Worm (Caenorhabditis elegans) whole organism, mixed stage, embryonic: ENCODE measurements around the gene scc-1.

Experiments
- M03D4.4 ChIP-seq: sonication (generic microtip); optimal IDR thresholded peaks from 2 replicates; lab custom pipeline; 2017; ENCODE audit warnings: mild to moderate bottlenecking, missing genetic modification characterization, missing compliant biosample characterization
- bed-3 ChIP-seq: fragments of 200-800 bp; sonication (Bioruptor generic); optimal IDR thresholded peaks from 3 replicates; lab custom pipeline; 2018; ENCODE audit warnings: mild to moderate bottlenecking, missing genetic modification characterization, moderate library complexity, missing compliant biosample characterization
- blmp-1 ChIP-seq: fragments of 150-350 bp; optimal IDR thresholded peaks from 2 replicates; lab custom pipeline; 2014; ENCODE audit warnings: missing biosample characterization, missing genetic modification characterization
- ceh-39 ChIP-seq: fragments of 150-350 bp; optimal IDR thresholded peaks from 2 replicates; lab custom pipeline; 2014; ENCODE audit warnings: missing biosample characterization, missing genetic modification characterization
- ceh-43 ChIP-seq: fragments of 200-800 bp; sonication (Bioruptor generic); optimal IDR thresholded peaks from 2 replicates; lab custom pipeline; 2018; ENCODE audit warnings: mild to moderate bottlenecking, missing genetic modification characterization, moderate library complexity, missing compliant biosample characterization
- ces-1 ChIP-seq: fragments of 150-350 bp; optimal IDR thresholded peaks from 2 replicates; lab custom pipeline; 2014; ENCODE audit warnings: missing biosample characterization, missing genetic modification reagents, missing genetic modification characterization
- cnd-1 ChIP-seq: fragments of 200-800 bp; sonication (Bioruptor generic); optimal IDR thresholded peaks from 2 replicates; lab custom pipeline; 2018; ENCODE audit warnings: mild to moderate bottlenecking, missing genetic modification characterization, missing compliant biosample characterization
- drap-1 ChIP-seq: fragments of 200-800 bp; sonication (Bioruptor generic); optimal IDR thresholded peaks from 3 replicates; lab custom pipeline; 2018; ENCODE audit warnings: mild to moderate bottlenecking, missing genetic modification characterization, missing compliant biosample characterization
- elt-3 ChIP-seq: fragments of 150-350 bp; optimal IDR thresholded peaks from 2 replicates; lab custom pipeline; 2014; ENCODE audit warnings: missing biosample characterization, missing genetic modification characterization
- flh-1 ChIP-seq: fragments of 200-800 bp; sonication (Bioruptor generic); optimal IDR thresholded peaks from 2 replicates; lab custom pipeline; 2018; ENCODE audit warnings: mild to moderate bottlenecking, missing genetic modification characterization, moderate library complexity, missing compliant biosample characterization
- lin-13 ChIP-seq: fragments of 150-350 bp; optimal IDR thresholded peaks from 2 replicates; lab custom pipeline; 2014; ENCODE audit warnings: missing biosample characterization, missing genetic modification characterization
- lin-32 ChIP-seq: fragments of 200-800 bp; sonication (Bioruptor generic); optimal IDR thresholded peaks from 2 replicates; lab custom pipeline; 2018; ENCODE audit warnings: mild to moderate bottlenecking, missing genetic modification characterization, missing compliant biosample characterization
- lsy-2 ChIP-seq: fragments of 150-350 bp; optimal IDR thresholded peaks from 2 replicates; lab custom pipeline; 2014; ENCODE audit warnings: missing biosample characterization, missing genetic modification characterization
- mab-5 ChIP-seq: fragments of 150-350 bp; optimal IDR thresholded peaks from 2 replicates; lab custom pipeline; 2014; ENCODE audit warnings: missing biosample characterization, missing genetic modification characterization
- mep-1 ChIP-seq: fragments of 150-350 bp; optimal IDR thresholded peaks from 2 replicates; lab custom pipeline; 2017; ENCODE audit warnings: missing biosample characterization, missing genetic modification reagents, missing genetic modification characterization, inconsistent platforms
- mls-2 ChIP-seq: sonication (generic microtip); optimal IDR thresholded peaks from 2 replicates; lab custom pipeline; 2016; ENCODE audit warnings: mild to moderate bottlenecking, missing genetic modification characterization, moderate library complexity, missing compliant biosample characterization
- nhr-12 ChIP-seq: fragments of 150-350 bp; optimal IDR thresholded peaks from 2 replicates; lab custom pipeline; 2014; ENCODE audit warnings: missing biosample characterization, missing genetic modification characterization
- nhr-2 ChIP-seq: fragments of 150-350 bp; optimal IDR thresholded peaks from 2 replicates; lab custom pipeline; 2014; ENCODE audit warnings: missing biosample characterization, missing genetic modification characterization
- nhr-28 ChIP-seq: fragments of 150-350 bp; optimal IDR thresholded peaks from 2 replicates; lab custom pipeline; 2014; ENCODE audit warnings: missing biosample characterization, missing genetic modification characterization
- pha-4 ChIP-seq: fragments of 150-350 bp; optimal IDR thresholded peaks from 2 replicates; lab custom pipeline; 2018; ENCODE audit warnings: missing biosample characterization, missing genetic modification reagents, missing genetic modification characterization
- sem-2 ChIP-seq: fragments of 200-800 bp; sonication (Bioruptor generic); optimal IDR thresholded peaks from 2 replicates; lab custom pipeline; 2018; ENCODE audit warnings: mild to moderate bottlenecking, missing genetic modification characterization, missing compliant biosample characterization
- snpc-4 ChIP-seq: fragments of 150-350 bp; optimal IDR thresholded peaks from 2 replicates; lab custom pipeline; 2014; ENCODE audit warnings: missing biosample characterization, missing genetic modification characterization
- sptf-1 ChIP-seq: sonication (generic microtip); optimal IDR thresholded peaks from 2 replicates; lab custom pipeline; 2017; ENCODE audit warnings: mild to moderate bottlenecking, missing genetic modification characterization, moderate library complexity, missing compliant biosample characterization
- tbx-8 ChIP-seq: fragments of 200-800 bp; sonication (Bioruptor generic); optimal IDR thresholded peaks from 2 replicates; lab custom pipeline; 2018; ENCODE audit warnings: mild to moderate bottlenecking, missing genetic modification characterization, moderate library complexity, missing compliant biosample characterization
- unc-120 ChIP-seq: sonication (generic microtip); optimal IDR thresholded peaks from 2 replicates; lab custom pipeline; 2017; ENCODE audit warnings: missing genetic modification characterization, missing compliant biosample characterization; ENCODE audit not compliant: poor library complexity, severe bottlenecking
- unc-39 ChIP-seq: fragments of 150-350 bp; optimal IDR thresholded peaks from 2 replicates; lab custom pipeline; 2014; ENCODE audit warnings: missing biosample characterization, missing genetic modification characterization
- unc-62 ChIP-seq: fragments of 150-350 bp; optimal IDR thresholded peaks from 2 replicates; lab custom pipeline; 2014; ENCODE audit warnings: missing biosample characterization, missing genetic modification reagents, missing genetic modification characterization
- zip-8 ChIP-seq: fragments of 150-350 bp; optimal IDR thresholded peaks from 2 replicates; lab custom pipeline; 2014; ENCODE audit warnings: missing biosample characterization, missing genetic modification characterization
- ztf-11 ChIP-seq: fragments of 150-350 bp; optimal IDR thresholded peaks from 2 replicates; lab custom pipeline; 2014; ENCODE audit warnings: missing biosample characterization, missing genetic modification characterization

scc-1 gene

ce11 chrII:4683693-4684092 lies 14.8 kb upstream of the scc-1 start, which contains the start of gene sre-40:
Gene sre-40 (minus strand): TSS chrII:4683793.
- no peak for TF ChIP-seq lin-13 (tag; lab: Kevin White, UChicago)
- TF ChIP-seq unc-120 (tag; lab: Kevin White, UChicago): no peak
- no peak for TF ChIP-seq blmp-1 (tag; lab: Kevin White, UChicago)
- no peak for TF ChIP-seq sem-2
- no peak for TF ChIP-seq mep-1 (tag; lab: Kevin White, UChicago)
- TF ChIP-seq bed-3: no peak
- no peak for TF ChIP-seq ztf-11
- no peak for TF ChIP-seq ces-1 (GFP tag; lab: Kevin White, UChicago)
- no peak for TF ChIP-seq ceh-39 (tag; lab: Kevin White, UChicago)
- TF ChIP-seq drap-1: no peak
- no peak for TF ChIP-seq nhr-12 (tag; lab: Kevin White, UChicago)
- no peak for TF ChIP-seq mls-2 (tag; lab: Kevin White, UChicago)
- no peak for TF ChIP-seq lin-32 (GFP tag; lab: Kevin White, UChicago)
- TF ChIP-seq nhr-28 (tag; lab: Kevin White, UChicago): no peak
- TF ChIP-seq zip-8: no peak
- no peak for TF ChIP-seq mab-5
- TF ChIP-seq unc-62: no peak
- TF ChIP-seq flh-1 (GFP tag; lab: Kevin White, UChicago): no peak
- TF ChIP-seq unc-39 (tag; lab: Kevin White, UChicago): no peak

DNA sequence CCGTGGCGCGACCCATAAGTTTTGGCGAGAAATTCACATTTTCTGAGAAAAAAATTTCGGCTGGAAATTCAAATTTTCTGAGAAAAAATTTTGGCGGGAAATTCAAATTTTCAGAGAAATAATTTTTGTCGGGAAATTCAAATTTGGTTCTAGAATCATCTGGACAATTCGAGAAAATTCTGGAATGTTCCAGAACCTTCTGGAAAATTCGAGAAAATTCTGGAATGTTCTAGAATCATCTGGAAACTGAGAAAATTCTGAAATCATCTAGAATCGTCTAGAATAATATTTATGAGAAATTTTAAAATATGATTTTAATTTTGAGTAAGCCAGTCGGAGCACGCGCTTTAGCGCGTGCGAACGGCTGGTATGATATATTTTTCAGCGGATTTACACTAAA lies 13.7 kb upstream of the scc-1 start:
- no peak for TF ChIP-seq ztf-11
- TF ChIP-seq cnd-1 (tag; lab: Kevin White, UChicago): no peak
- no peak for TF ChIP-seq sptf-1
- no peak for TF ChIP-seq lsy-2 (tag; lab: Kevin White, UChicago)
- no peak for TF ChIP-seq M03D4.4 (tag; lab: Kevin White, UChicago)
- no peak for TF ChIP-seq unc-62
- no peak for TF ChIP-seq tbx-8
- TF ChIP-seq nhr-12 (tag; lab: Kevin White, UChicago): no peak
- TF ChIP-seq nhr-28 (tag; lab: Kevin White, UChicago): no peak
- no peak for TF ChIP-seq unc-120 (tag; lab: Kevin White, UChicago)
- no peak for TF ChIP-seq mep-1 (tag; lab: Kevin White, UChicago)
- TF ChIP-seq elt-3 (tag; lab: Kevin White, UChicago): no peak
- no peak for TF ChIP-seq ces-1 (GFP tag; lab: Kevin White, UChicago)
- TF ChIP-seq nhr-2 (tag; lab: Kevin White, UChicago): no peak
- TF ChIP-seq lin-13 (tag; lab: Kevin White, UChicago): no peak
- TF ChIP-seq blmp-1 (tag; lab: Kevin White, UChicago): no peak
- TF ChIP-seq ceh-39 (tag; lab: Kevin White, UChicago): no peak
- TF ChIP-seq flh-1 (GFP tag; lab: Kevin White, UChicago): no peak
- TF ChIP-seq snpc-4 (tag; lab: Kevin White, UChicago): no peak
- TF ChIP-seq, all 35 proteins: peak for 0

ce11 chrII:4686941-4687340 lies 11.6 kb upstream of the scc-1 start, which contains the start of gene sre-39:
Gene sre-39 (plus strand): TSS chrII:4687241.
- no peak for TF ChIP-seq lin-32 (GFP tag; lab: Kevin White, UChicago)
- TF ChIP-seq ceh-43 (GFP tag; lab: Kevin White, UChicago): no peak
- no peak for TF ChIP-seq lsy-2 (tag; lab: Kevin White, UChicago)
- TF ChIP-seq elt-3 (tag; lab: Kevin White, UChicago): no peak
- no peak for TF ChIP-seq cnd-1 (tag; lab: Kevin White, UChicago)
- no peak for TF ChIP-seq blmp-1 (tag; lab: Kevin White, UChicago)

- no peak for TF ChIP-seq lsy-2 (tag; lab: Kevin White, UChicago)
- no peak for TF ChIP-seq nhr-12 (tag; lab: Kevin White, UChicago)
- no peak for TF ChIP-seq M03D4.4 (tag; lab: Kevin White, UChicago)
- no peak for TF ChIP-seq blmp-1 (tag; lab: Kevin White, UChicago)
- no peak for TF ChIP-seq pha-4 (tag; lab: Kevin White, UChicago)
- no peak for TF ChIP-seq bed-3
- TF ChIP-seq tbx-8: no peak
- TF ChIP-seq ceh-39 (tag; lab: Kevin White, UChicago): no peak
- TF ChIP-seq unc-120 (tag; lab: Kevin White, UChicago): no peak
- no peak for TF ChIP-seq ztf-11
- no peak for TF ChIP-seq zip-8
- TF ChIP-seq ces-1 (GFP tag; lab: Kevin White, UChicago): no peak
- TF ChIP-seq unc-39 (tag; lab: Kevin White, UChicago): no peak
- TF ChIP-seq drap-1: no peak
These were observed 9.0 kb upstream of the scc-1 start, which contains the start of gene F10G7.12 for ce11 chrII:4689477-4689876. Gene F10G7.12 (plus strand): TSS chrII:4689777.

DNA sequence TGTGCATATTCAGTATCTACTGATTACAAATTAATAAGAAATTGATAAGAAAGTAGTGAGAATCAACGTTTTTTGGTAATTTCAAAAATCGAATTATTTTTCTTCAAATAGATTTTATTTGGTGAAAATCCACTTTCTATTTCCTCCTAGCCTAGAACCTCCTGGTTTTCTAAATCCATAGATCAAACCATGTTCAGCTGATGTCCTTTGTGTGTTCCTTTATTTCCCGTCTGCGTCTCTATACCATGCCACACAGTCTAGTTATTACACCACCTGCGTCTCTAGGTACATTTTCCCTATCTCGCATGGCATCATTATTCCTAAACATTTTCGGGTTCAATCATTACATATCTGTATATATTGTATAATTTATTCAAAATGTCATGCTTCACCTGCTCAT lies 5.4 kb upstream of the scc-1 start, which contains the start of gene F10G7.5:
F10G7.5 (plus strand) TSS at position 286 of the 400 bp plus-strand sequence.
- TF ChIP-seq pha-4 (tag; lab: Kevin White, UChicago) (peak; percentile 47), lin-32 (GFP tag; lab: Kevin White, UChicago) (no peak)
